Worm (Caenorhabditis elegans) whole organism, L4 larva: ENCODE results near the gene hlh-4.

Source experiments
- D1046.2 ChIP-seq: fragments of 200-800 bp; sonication (Bioruptor generic); IDR thresholded peaks from 2 replicates; pipeline ENCODE4 v1.3.6; 2022; ENCODE audit warnings: missing genetic modification characterization, missing compliant biosample characterization
- F10B5.3 ChIP-seq: sonication (generic microtip); optimal IDR thresholded peaks from 2 replicates; lab custom pipeline; 2016; ENCODE audit warnings: mild to moderate bottlenecking, missing genetic modification characterization, missing compliant biosample characterization
- F37D6.2 ChIP-seq: sonication (generic microtip); optimal IDR thresholded peaks from 2 replicates; lab custom pipeline; 2016; ENCODE audit warnings: mild to moderate bottlenecking, missing genetic modification characterization, missing compliant biosample characterization
- R02D3.7 ChIP-seq: fragments of 150-350 bp; sonication (generic microtip); optimal IDR thresholded peaks from 3 replicates; lab custom pipeline; 2014; ENCODE audit warnings: missing biosample characterization, missing genetic modification characterization
- Y5F2A.4 ChIP-seq: fragments of 200-800 bp; sonication (Bioruptor generic); optimal IDR thresholded peaks from 2 replicates; lab custom pipeline; 2018; ENCODE audit warnings: mild to moderate bottlenecking, missing genetic modification characterization, missing compliant biosample characterization
- Y75B8A.6 ChIP-seq: fragments of 200-800 bp; sonication (Bioruptor generic); IDR thresholded peaks from 2 replicates; pipeline ENCODE4 v1.3.6; 2022; ENCODE audit warnings: missing genetic modification reagents, missing genetic modification characterization, missing compliant biosample characterization
- ZK337.2 ChIP-seq: fragments of 200-800 bp; sonication (Bioruptor generic); IDR thresholded peaks from 2 replicates; pipeline ENCODE4 v1.3.6; 2022; ENCODE audit warnings: missing genetic modification reagents, missing genetic modification characterization, missing compliant biosample characterization
- aha-1 ChIP-seq: fragments of 150-350 bp; peaks from one replicate; lab custom pipeline; 2014; ENCODE audit warnings: missing biosample characterization, missing genetic modification characterization
- attf-4 ChIP-seq: sonication (generic microtip); optimal IDR thresholded peaks from 3 replicates; lab custom pipeline; 2017; ENCODE audit warnings: missing biosample characterization, missing genetic modification characterization
- ceh-28 ChIP-seq: fragments of 150-350 bp; optimal IDR thresholded peaks from 2 replicates; lab custom pipeline; 2014; ENCODE audit warnings: missing biosample characterization, missing genetic modification reagents, missing genetic modification characterization
- cey-2 ChIP-seq: sonication (generic microtip); optimal IDR thresholded peaks from 3 replicates; lab custom pipeline; 2017; ENCODE audit warnings: missing genetic modification characterization, mild to moderate bottlenecking, missing compliant biosample characterization, antibody characterized with exemption, borderline replicate concordance; ENCODE audit not compliant: insufficient read depth
- dmd-8 ChIP-seq: fragments of 200-800 bp; sonication (Bioruptor generic); IDR thresholded peaks from 2 replicates; pipeline ENCODE4 v1.3.6; 2022; ENCODE audit warnings: missing genetic modification characterization, missing compliant biosample characterization
- duxl-1 ChIP-seq: sonication (generic microtip); optimal IDR thresholded peaks from 2 replicates; lab custom pipeline; 2016; ENCODE audit warnings: mild to moderate bottlenecking, missing genetic modification characterization, moderate library complexity, missing compliant biosample characterization; ENCODE audit not compliant: poor library complexity
- dve-1 ChIP-seq: sonication (generic microtip); optimal IDR thresholded peaks from 2 replicates; lab custom pipeline; 2017; ENCODE audit warnings: antibody characterized with exemption, mild to moderate bottlenecking, missing genetic modification characterization, missing compliant biosample characterization; ENCODE audit not compliant: insufficient read depth
- hlh-11 ChIP-seq: fragments of 200-800 bp; sonication (Bioruptor generic); optimal IDR thresholded peaks from 2 replicates; lab custom pipeline; 2018; ENCODE audit warnings: mild to moderate bottlenecking, missing genetic modification characterization, missing compliant biosample characterization
- hmg-1.1 ChIP-seq: fragments of 200-800 bp; sonication (Bioruptor generic); IDR thresholded peaks from 2 replicates; pipeline ENCODE4 v1.3.6; 2022; ENCODE audit warnings: missing genetic modification reagents, missing genetic modification characterization, missing compliant biosample characterization
- lim-7 ChIP-seq: fragments of 200-800 bp; sonication (Bioruptor generic); IDR thresholded peaks from 2 replicates; pipeline ENCODE4 v1.3.6; 2022; ENCODE audit warnings: missing genetic modification characterization, missing compliant biosample characterization
- lin-1 ChIP-seq: fragments of 200-800 bp; sonication (Bioruptor generic); IDR thresholded peaks from 2 replicates; pipeline ENCODE4 v1.3.6; 2022; ENCODE audit warnings: missing genetic modification reagents, missing genetic modification characterization, missing compliant biosample characterization
- lin-38 ChIP-seq: fragments of 200-800 bp; sonication (Bioruptor generic); IDR thresholded peaks from 2 replicates; pipeline ENCODE4 v1.3.6; 2022; ENCODE audit warnings: missing genetic modification reagents, missing genetic modification characterization, missing compliant biosample characterization
- lir-3 ChIP-seq: sonication (generic microtip); optimal IDR thresholded peaks from 2 replicates; lab custom pipeline; 2016; ENCODE audit warnings: mild to moderate bottlenecking, missing genetic modification characterization, missing compliant biosample characterization
- lsy-2 ChIP-seq, 2 experiments: fragments of 150-350 bp in 1 of 2; sonication (generic microtip) in 1 of 2; optimal IDR thresholded peaks; 2 replicates each; lab custom pipeline; 2014 to 2017; ENCODE audit warnings: missing biosample characterization in 2 of 2, missing genetic modification characterization in 2 of 2
- madf-5 ChIP-seq, 2 experiments: fragments of 200-800 bp; sonication (Bioruptor generic); IDR thresholded peaks; 2 replicates each; pipeline ENCODE4 v1.3.6; 2022; ENCODE audit warnings: missing compliant biosample characterization in 2 of 2, missing genetic modification characterization in 2 of 2
- mdl-1 ChIP-seq, 2 experiments: fragments of 150-350 bp in 1 of 2; sonication (generic microtip) in 1 of 2; optimal IDR thresholded peaks; 2 replicates each; lab custom pipeline; 2014 to 2017; ENCODE audit warnings: missing biosample characterization in 2 of 2, missing genetic modification characterization in 2 of 2
- mep-1 ChIP-seq: fragments of 150-350 bp; sonication (generic microtip); optimal IDR thresholded peaks from 3 replicates; lab custom pipeline; 2014; ENCODE audit warnings: missing biosample characterization, missing genetic modification characterization
- mxl-2 ChIP-seq: fragments of 200-800 bp; sonication (Bioruptor generic); conservative IDR thresholded peaks from 2 replicates; pipeline ENCODE4 v1.3.6; 2022; ENCODE audit warnings: missing genetic modification reagents, missing genetic modification characterization, missing compliant biosample characterization
- mxl-3 ChIP-seq: fragments of 200-800 bp; sonication (Bioruptor generic); optimal IDR thresholded peaks from 2 replicates; lab custom pipeline; 2018; ENCODE audit warnings: mild to moderate bottlenecking, missing genetic modification characterization, missing compliant biosample characterization
- nhr-10 ChIP-seq: fragments of 150-350 bp; optimal IDR thresholded peaks from 2 replicates; lab custom pipeline; 2014; ENCODE audit warnings: missing biosample characterization, missing genetic modification characterization
- nhr-111 ChIP-seq: fragments of 200-800 bp; sonication (Bioruptor generic); optimal IDR thresholded peaks from 2 replicates; lab custom pipeline; 2018; ENCODE audit warnings: mild to moderate bottlenecking, missing genetic modification characterization, missing compliant biosample characterization
- nhr-25 ChIP-seq: sonication (generic microtip); optimal IDR thresholded peaks from 2 replicates; lab custom pipeline; 2017; ENCODE audit warnings: missing genetic modification characterization, mild to moderate bottlenecking, missing compliant biosample characterization, antibody characterized with exemption, moderate library complexity, borderline replicate concordance; ENCODE audit not compliant: insufficient read depth
- nhr-28 ChIP-seq: fragments of 150-350 bp; optimal IDR thresholded peaks from 2 replicates; lab custom pipeline; 2014; ENCODE audit warnings: missing biosample characterization, missing genetic modification characterization
- pha-4 ChIP-seq, 2 experiments: fragments of 150-350 bp in 1 of 2; fragments of 200-800 bp in 1 of 2; sonication (Bioruptor generic) in 1 of 2; IDR thresholded peaks in 1 of 2; optimal IDR thresholded peaks in 1 of 2; 2 replicates each; pipeline versions ENCODE4 v1.3.6 to Lab custom; 2014 to 2022; ENCODE audit warnings: missing genetic modification characterization in 2 of 2, missing genetic modification reagents in 2 of 2, missing biosample characterization in 1 of 2, missing compliant biosample characterization in 1 of 2
- rbr-2 ChIP-seq: sonication (generic microtip); optimal IDR thresholded peaks from 2 replicates; lab custom pipeline; 2016; ENCODE audit warnings: missing genotype, missing genetic modification characterization, missing compliant biosample characterization
- saeg-2 ChIP-seq: fragments of 200-800 bp; sonication (Bioruptor generic); IDR thresholded peaks from 2 replicates; pipeline ENCODE4 v1.3.6; 2022; ENCODE audit warnings: missing genetic modification reagents, missing genetic modification characterization, missing compliant biosample characterization
- snpc-1.2 ChIP-seq: fragments of 200-800 bp; sonication (Bioruptor generic); IDR thresholded peaks from 2 replicates; pipeline ENCODE4 v1.3.6; 2022; ENCODE audit warnings: missing genetic modification reagents, missing genetic modification characterization, missing compliant biosample characterization
- spr-1 ChIP-seq: sonication (generic microtip); optimal IDR thresholded peaks from 2 replicates; lab custom pipeline; 2016; ENCODE audit warnings: mild to moderate bottlenecking, missing genetic modification characterization, missing compliant biosample characterization
- tag-97 ChIP-seq: fragments of 200-800 bp; sonication (Bioruptor generic); IDR thresholded peaks from 2 replicates; pipeline ENCODE4 v1.3.6; 2022; ENCODE audit warnings: missing genetic modification characterization, missing compliant biosample characterization
- unc-39 ChIP-seq: sonication (generic microtip); optimal IDR thresholded peaks from 2 replicates; lab custom pipeline; 2017; ENCODE audit warnings: missing biosample characterization, missing genetic modification characterization
- unc-62 ChIP-seq, 3 experiments: fragments of 150-350 bp in 1 of 3; sonication (generic microtip); optimal IDR thresholded peaks in 2 of 3; peaks in 1 of 3; 1 replicate in 1 of 3; 2 replicates in 2 of 3; lab custom pipeline; 2014 to 2017; ENCODE audit warnings: missing biosample characterization in 3 of 3, missing genetic modification characterization in 3 of 3, missing genetic modification reagents in 3 of 3, missing genotype in 1 of 3
- vab-7 ChIP-seq: fragments of 200-800 bp; sonication (Bioruptor generic); IDR thresholded peaks from 2 replicates; pipeline ENCODE4 v1.3.6; 2022; ENCODE audit warnings: missing genetic modification reagents, missing genetic modification characterization, missing compliant biosample characterization
- zag-1 ChIP-seq: fragments of 150-350 bp; optimal IDR thresholded peaks from 2 replicates; lab custom pipeline; 2014; ENCODE audit warnings: missing biosample characterization, missing genetic modification characterization
- zfp-2 ChIP-seq: sonication (generic microtip); optimal IDR thresholded peaks from 2 replicates; lab custom pipeline; 2016; ENCODE audit warnings: mild to moderate bottlenecking, missing genetic modification characterization, missing compliant biosample characterization
- zip-2 ChIP-seq: fragments of 150-350 bp; optimal IDR thresholded peaks from 2 replicates; lab custom pipeline; 2014; ENCODE audit warnings: missing biosample characterization, missing genetic modification characterization
- ztf-7 ChIP-seq: fragments of 150-350 bp; optimal IDR thresholded peaks from 2 replicates; lab custom pipeline; 2014; ENCODE audit warnings: missing biosample characterization, missing genetic modification characterization

hlh-4 gene

DNA sequence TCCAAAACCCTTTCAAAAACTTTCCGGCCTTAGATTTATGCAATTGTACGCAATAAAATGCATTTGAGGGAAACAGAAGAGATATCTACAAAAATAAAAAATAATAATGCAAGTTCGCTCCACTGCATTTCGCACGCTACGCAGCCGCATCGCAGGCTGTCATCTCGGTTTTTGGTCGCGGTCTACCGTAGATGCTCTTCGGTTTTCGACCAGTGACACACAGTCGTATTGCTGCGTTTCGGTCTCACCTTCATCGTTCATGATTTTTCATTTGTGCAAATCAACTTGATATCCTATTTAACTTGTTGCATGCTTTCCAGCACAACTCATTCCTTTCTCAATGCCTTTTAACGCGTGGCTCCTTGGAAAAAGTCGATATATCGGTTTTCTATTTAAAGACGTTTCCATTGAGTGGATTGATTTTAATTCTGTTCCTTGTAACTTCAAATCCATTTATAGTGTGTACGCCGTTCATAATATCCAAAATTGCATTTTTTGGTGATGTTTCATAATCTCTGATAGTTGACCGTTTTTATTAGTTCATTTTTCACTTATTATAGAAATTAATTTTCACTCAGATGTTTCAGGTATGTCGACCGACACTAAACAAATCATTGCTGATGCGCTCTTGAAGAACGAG is 41.9 kb upstream of the hlh-4 start, which contains the start of gene vha-1 (continued):
- TF ChIP-seq D1046.2 (GFP tag; lab: Robert Waterston, UW) (no peak), vab-7 (GFP tag; lab: Robert Waterston, UW) (no peak), mxl-3 (GFP tag; lab: Kevin White, UChicago) (peak; percentile 86), nhr-28 (peak; percentile 92), F37D6.2 (tag; lab: Kevin White, UChicago) (peak; percentile 7)

DNA sequence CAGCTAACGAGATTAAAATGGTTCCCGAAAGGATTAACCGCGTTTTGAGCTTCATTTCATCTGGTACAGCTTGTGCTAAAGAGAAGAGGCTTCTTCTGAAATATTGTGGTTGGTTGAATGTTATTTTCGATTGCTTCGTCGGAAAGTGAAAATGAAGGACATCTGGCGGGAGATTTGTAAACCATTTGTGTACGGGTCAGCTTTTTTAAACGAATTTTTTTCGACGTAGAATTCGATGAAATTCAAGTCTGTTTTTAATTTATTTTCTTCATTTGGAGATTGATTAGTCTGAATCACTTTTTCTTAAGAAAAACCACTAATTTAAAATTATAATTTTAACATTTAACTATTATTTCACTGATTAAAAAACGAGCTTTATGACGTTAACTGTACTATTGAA is 41.4 kb upstream of the hlh-4 start, which contains the start of gene sqv-3:
TSS of gene sqv-3 (minus strand) at position 101 of the 400 bp plus-strand sequence.
- no peak for TF ChIP-seq lin-38 (GFP tag; lab: Robert Waterston, UW)
- TF ChIP-seq cey-2 (tag; lab: Kevin White, UChicago), result no peak
- TF ChIP-seq R02D3.7 (tag; lab: Kevin White, UChicago), result no peak
- TF ChIP-seq ZK337.2 (GFP tag; lab: Robert Waterston, UW), result no peak
- no peak for TF ChIP-seq snpc-1.2
- no peak for TF ChIP-seq lim-7 (GFP tag; lab: Robert Waterston, UW)
- no peak for TF ChIP-seq attf-4
- no peak for TF ChIP-seq spr-1 (tag; lab: Kevin White, UChicago)
- TF ChIP-seq, all 104 proteins: peak for 0

DNA sequence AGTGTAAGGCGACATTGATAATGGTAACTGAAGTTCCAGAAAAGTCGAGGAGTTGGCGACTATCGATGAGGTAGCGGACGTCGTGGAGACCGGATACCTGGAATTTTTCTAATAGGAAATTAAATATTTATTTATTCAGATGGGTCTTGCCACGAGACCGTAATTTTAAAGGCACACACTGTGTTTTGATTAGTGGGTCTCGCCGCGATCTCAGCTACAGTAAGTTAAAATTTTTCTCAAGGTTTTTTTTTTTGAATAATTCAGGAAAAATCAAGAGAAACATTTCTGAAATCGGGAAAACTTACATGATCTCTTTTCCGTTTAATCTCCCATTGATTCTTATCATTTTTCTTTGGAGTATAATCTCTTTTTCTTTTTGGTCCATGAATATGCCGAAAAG is 40.2 kb upstream of the hlh-4 start:
- no peak for TF ChIP-seq unc-62 (GFP tag; optimal IDR thresholded peaks at IDR 0.05 in 1 of 2; lab: Kevin White, UChicago)
- no peak for TF ChIP-seq unc-62 (tag; optimal IDR thresholded peaks at IDR 0.05; lab: Kevin White, UChicago)
- TF ChIP-seq lin-38 (GFP tag; lab: Robert Waterston, UW), result peak; percentile 32; the same call in 1 of the 2 replicates
- TF ChIP-seq F37D6.2 (tag; lab: Kevin White, UChicago), result no peak
- TF ChIP-seq zag-1 (tag; lab: Kevin White, UChicago), result no peak
- no peak for TF ChIP-seq saeg-2 (GFP tag; lab: Robert Waterston, UW)

DNA sequence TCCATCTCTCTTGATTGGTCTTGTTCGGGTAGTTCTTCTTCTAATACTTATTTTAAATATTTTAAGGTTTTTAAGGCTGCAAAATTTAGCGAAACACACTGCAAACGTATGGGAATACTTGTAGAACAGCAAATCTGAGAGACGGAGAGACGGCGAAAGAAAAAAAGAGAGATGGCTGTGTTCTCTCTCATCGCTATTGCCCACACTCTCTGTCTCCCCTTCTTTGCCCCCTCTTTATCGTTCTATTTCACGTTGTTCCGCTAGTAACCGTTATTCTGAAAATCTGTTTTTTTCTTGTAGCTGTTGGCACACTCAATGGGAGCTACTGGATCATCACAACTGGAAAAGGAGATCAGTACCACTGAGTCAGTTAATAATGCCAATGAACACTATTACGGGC is 37.5 kb upstream of the hlh-4 start, which contains the start of gene usp-46:
TSS of gene usp-46 (plus strand) at position 301 of the 400 bp plus-strand sequence.
- TF ChIP-seq zag-1 (tag; lab: Kevin White, UChicago), result no peak
- TF ChIP-seq lir-3 (tag; lab: Kevin White, UChicago), result no peak
- TF ChIP-seq lsy-2 (tag; optimal IDR thresholded peaks at IDR 0.05; lab: Kevin White, UChicago), result no peak
- no peak for TF ChIP-seq lin-1 (GFP tag; lab: Robert Waterston, UW)
- TF ChIP-seq Y75B8A.6 (GFP tag; lab: Robert Waterston, UW), result no peak
- no peak for TF ChIP-seq Y5F2A.4 (GFP tag; lab: Kevin White, UChicago)
- no peak for TF ChIP-seq duxl-1 (tag; lab: Kevin White, UChicago)
- TF ChIP-seq dmd-8 (GFP tag; lab: Robert Waterston, UW), result no peak
- no peak for TF ChIP-seq lin-38 (GFP tag; lab: Robert Waterston, UW)
- no peak for TF ChIP-seq rbr-2 (tag; lab: Kevin White, UChicago)
- TF ChIP-seq madf-5 (GFP tag; IDR thresholded peaks at IDR 0.05; lab: Robert Waterston, UW), result no peak
- no peak for TF ChIP-seq ceh-28 (tag; lab: Kevin White, UChicago)
- TF ChIP-seq hlh-11 (tag; lab: Kevin White, UChicago), result peak; percentile 4
- TF ChIP-seq mxl-2 (GFP tag; lab: Robert Waterston, UW), result no peak
- peak; percentile 4 for TF ChIP-seq nhr-28
- no peak for TF ChIP-seq F10B5.3 (tag; lab: Kevin White, UChicago)
- TF ChIP-seq pha-4 (GFP tag; IDR thresholded peaks at IDR 0.05; lab: Robert Waterston, UW), result no peak
- no peak for TF ChIP-seq pha-4 (tag; optimal IDR thresholded peaks at IDR 0.05; lab: Kevin White, UChicago)
- no peak for TF ChIP-seq unc-39 (tag; lab: Kevin White, UChicago)
- TF ChIP-seq mdl-1 (tag; optimal IDR thresholded peaks at IDR 0.05; lab: Kevin White, UChicago), result no peak
- no peak for TF ChIP-seq mxl-3 (GFP tag; lab: Kevin White, UChicago)
- TF ChIP-seq nhr-25 (tag; lab: Kevin White, UChicago), result no peak
- 0 out of 2 replicates have a peak, but pooled peaks have one; percentile 18 for TF ChIP-seq hmg-1.1 (GFP tag; lab: Robert Waterston, UW)
- peak; percentile 10 for TF ChIP-seq dve-1 (tag; lab: Kevin White, UChicago)
- no peak for TF ChIP-seq ztf-7 (tag; lab: Kevin White, UChicago)
- TF ChIP-seq zfp-2, result no peak
- TF ChIP-seq aha-1 (tag; lab: Kevin White, UChicago), result no peak
- no peak for TF ChIP-seq nhr-10 (tag; lab: Kevin White, UChicago)
- TF ChIP-seq tag-97 (GFP tag; lab: Robert Waterston, UW), result no peak
- TF ChIP-seq nhr-111 (GFP tag; lab: Kevin White, UChicago), result no peak
- peak; percentile 7 for TF ChIP-seq mep-1
- no peak for TF ChIP-seq zip-2
